Fruit fly (Drosophila melanogaster): ENCODE results near the gene CG6985.

CG6985 gene

DNA sequence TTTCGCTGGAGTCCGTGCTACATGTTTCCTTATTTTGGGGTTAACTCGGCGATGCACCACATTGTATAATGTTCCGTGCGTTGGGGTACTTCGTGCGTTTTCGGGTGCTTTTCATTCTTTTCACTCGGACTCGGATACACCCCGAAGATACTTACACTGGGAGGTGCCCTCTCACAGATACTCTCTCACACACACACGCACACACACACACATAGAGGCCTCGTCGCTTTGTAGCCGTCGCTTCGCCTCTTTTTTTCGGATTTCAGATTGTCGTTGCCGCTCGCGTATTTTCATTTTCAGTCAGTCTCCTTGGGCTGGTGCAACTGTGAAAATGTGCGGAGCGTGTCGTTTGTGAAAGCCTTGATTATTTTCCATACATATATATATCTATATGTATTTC is 40.5 kb downstream of the CG6985 start:
- TF ChIP-seq h (GFP tag; optimal IDR thresholded peaks at IDR 0.05), result peak; percentile 30
- TF ChIP-seq Dif (GFP tag; optimal IDR thresholded peaks at IDR 0.05; ENCODE audit: partially characterized antibody), result peak; percentile 7
- no peak for TF ChIP-seq OdsH (GFP tag; optimal IDR thresholded peaks at IDR 0.05)
- TF ChIP-seq usp (GFP tag; optimal IDR thresholded peaks at IDR 0.05), result no peak
- TF ChIP-seq sage (GFP tag; optimal IDR thresholded peaks at IDR 0.05), result peak; percentile 74
- peak; percentile 29 for TF ChIP-seq br (GFP tag; optimal IDR thresholded peaks at IDR 0.05)
- TF ChIP-seq ey (GFP tag; optimal IDR thresholded peaks at IDR 0.05), result no peak
- TF ChIP-seq N (GFP tag; optimal IDR thresholded peaks at IDR 0.05), result no peak
- no peak for TF ChIP-seq woc (GFP tag; optimal IDR thresholded peaks at IDR 0.05)
- TF ChIP-seq Sp1 (GFP tag; optimal IDR thresholded peaks at IDR 0.05), result peak; percentile 46
- no peak for TF ChIP-seq lola (GFP tag; optimal IDR thresholded peaks at IDR 0.05)
- no peak for TF ChIP-seq dl (GFP tag; optimal IDR thresholded peaks at IDR 0.05; ENCODE audit: insufficient read depth in 1 of 2, partially characterized antibody in 2 of 2)
- TF ChIP-seq Abd-B (GFP tag; optimal IDR thresholded peaks at IDR 0.05), result no peak
- no peak for TF ChIP-seq fru (GFP tag; optimal IDR thresholded peaks at IDR 0.05)
- TF ChIP-seq Jra (GFP tag; optimal IDR thresholded peaks at IDR 0.05), result no peak
- TF ChIP-seq GATAd (GFP tag; optimal IDR thresholded peaks at IDR 0.05), result no peak
- no peak for TF ChIP-seq tai (GFP tag; optimal IDR thresholded peaks at IDR 0.05)
- TF ChIP-seq pan (optimal IDR thresholded peaks at IDR 0.05), result no peak
- TF ChIP-seq rgr (GFP tag; optimal IDR thresholded peaks at IDR 0.05), result peak; percentile 49
- TF ChIP-seq jim (GFP tag; optimal IDR thresholded peaks at IDR 0.05), result no peak
- TF ChIP-seq Hnf4 (GFP tag; optimal IDR thresholded peaks at IDR 0.05), result no peak
- TF ChIP-seq Dfd (GFP tag; optimal IDR thresholded peaks at IDR 0.05), result no peak
- TF ChIP-seq CG32264 (GFP tag; optimal IDR thresholded peaks at IDR 0.05), result no peak
- no peak for TF ChIP-seq sv (GFP tag; optimal IDR thresholded peaks at IDR 0.05)
- no peak for TF ChIP-seq Mio (GFP tag; optimal IDR thresholded peaks at IDR 0.05)
- peak; percentile 67 for TF ChIP-seq Hr83 (GFP tag; optimal IDR thresholded peaks at IDR 0.05; ENCODE audit: poor library complexity, severe bottlenecking)
- TF ChIP-seq CrebA (GFP tag; optimal IDR thresholded peaks at IDR 0.05; ENCODE audit: borderline replicate concordance), result peak; percentile 63
- no peak for TF ChIP-seq Vsx2 (GFP tag; optimal IDR thresholded peaks at IDR 0.05; ENCODE audit: partially characterized antibody)
- no peak for TF ChIP-seq dsf (GFP tag; optimal IDR thresholded peaks at IDR 0.05; ENCODE audit: borderline replicate concordance)
- TF ChIP-seq Myc (optimal IDR thresholded peaks at IDR 0.05), result no peak
- peak; percentile 50 for TF ChIP-seq Rel (GFP tag; optimal IDR thresholded peaks at IDR 0.05)
- TF ChIP-seq Rel (tag; optimal IDR thresholded peaks at IDR 0.05), result peak; percentile 9
- TF ChIP-seq Hr78 (GFP tag; optimal IDR thresholded peaks at IDR 0.05), result no peak
- no peak for TF ChIP-seq HLH106 (tag; optimal IDR thresholded peaks at IDR 0.05)
- no peak for TF ChIP-seq brk (GFP tag; optimal IDR thresholded peaks at IDR 0.05)
- no peak for TF ChIP-seq CG9705 (GFP tag; optimal IDR thresholded peaks at IDR 0.05)
- TF ChIP-seq psq (GFP tag; optimal IDR thresholded peaks at IDR 0.05), result no peak
- TF ChIP-seq dmrt93B (GFP tag; optimal IDR thresholded peaks at IDR 0.05), result no peak
- TF ChIP-seq foxo (GFP tag; optimal IDR thresholded peaks at IDR 0.05), result peak in 1 of 2 experiments; percentile 39

DNA sequence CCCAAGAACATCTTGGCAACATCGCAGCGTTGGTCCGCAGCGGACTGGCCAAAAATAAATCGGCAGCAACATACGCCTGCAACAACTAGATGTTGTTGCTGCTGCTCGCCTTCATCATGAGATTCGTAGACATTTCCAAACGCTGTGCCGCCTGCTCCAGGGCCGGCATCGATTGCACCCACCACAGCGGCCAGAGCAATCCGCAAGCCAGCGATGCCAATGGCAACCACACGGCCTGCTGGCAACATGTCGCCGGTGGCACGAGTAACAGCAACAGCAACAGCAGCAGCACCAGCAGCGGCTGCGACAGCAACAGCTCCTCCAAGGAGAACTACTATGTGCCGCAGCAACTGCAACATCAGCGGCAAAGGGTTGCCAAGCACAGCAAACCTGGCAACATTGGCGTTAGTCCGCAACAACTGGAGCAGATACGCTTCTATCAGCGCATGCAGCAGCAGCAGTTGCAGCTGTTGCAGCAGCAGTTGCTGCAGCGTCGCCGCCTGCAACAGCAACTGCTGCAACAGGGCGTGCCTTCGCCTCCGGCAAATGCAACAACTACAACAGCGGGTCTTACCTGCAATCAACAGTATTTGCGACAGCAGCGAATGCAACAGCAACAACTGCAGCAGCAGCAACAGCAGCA is 43.8 kb downstream of the CG6985 start:
- TF ChIP-seq sv (GFP tag; optimal IDR thresholded peaks at IDR 0.05), result no peak
- TF ChIP-seq N (GFP tag; optimal IDR thresholded peaks at IDR 0.05), result no peak
- TF ChIP-seq Dfd (GFP tag; optimal IDR thresholded peaks at IDR 0.05), result peak; percentile 20
- TF ChIP-seq Rel (GFP tag; optimal IDR thresholded peaks at IDR 0.05), result no peak
- no peak for TF ChIP-seq Rel (tag; optimal IDR thresholded peaks at IDR 0.05)

DNA sequence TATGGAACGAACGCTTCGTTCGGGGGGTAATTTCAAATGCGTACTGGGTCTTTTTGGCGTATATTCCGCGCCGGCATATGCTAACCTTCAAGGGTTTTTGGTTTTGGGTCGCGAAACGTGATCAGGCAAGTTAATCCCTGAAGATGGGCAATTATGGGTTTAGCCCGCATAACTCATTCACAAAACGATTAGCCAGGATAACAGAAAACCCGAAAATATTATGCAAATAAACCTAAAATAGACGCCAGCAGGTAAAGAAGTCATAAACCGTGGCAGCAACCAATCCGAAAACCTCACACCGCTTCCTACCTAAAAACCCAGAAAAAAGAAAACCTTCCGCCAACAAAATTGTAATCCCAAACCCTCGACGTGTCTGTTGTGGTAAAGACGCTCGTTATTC is 48.2 kb downstream of the CG6985 start:
- no peak for TF ChIP-seq Rel (GFP tag; optimal IDR thresholded peaks at IDR 0.05)
- TF ChIP-seq Rel (tag; optimal IDR thresholded peaks at IDR 0.05), result no peak
- no peak for TF ChIP-seq N (GFP tag; optimal IDR thresholded peaks at IDR 0.05)
- no peak for TF ChIP-seq CG9705 (GFP tag; optimal IDR thresholded peaks at IDR 0.05)
- no peak for TF ChIP-seq tai (GFP tag; optimal IDR thresholded peaks at IDR 0.05)
- no peak for TF ChIP-seq rgr (GFP tag; optimal IDR thresholded peaks at IDR 0.05)
- no peak for TF ChIP-seq usp (GFP tag; optimal IDR thresholded peaks at IDR 0.05)
- no peak for TF ChIP-seq Mio (GFP tag; optimal IDR thresholded peaks at IDR 0.05)
- TF ChIP-seq Sp1 (GFP tag; optimal IDR thresholded peaks at IDR 0.05), result no peak
- TF ChIP-seq pan (optimal IDR thresholded peaks at IDR 0.05), result no peak
- no peak for TF ChIP-seq woc (GFP tag; optimal IDR thresholded peaks at IDR 0.05)
- no peak for TF ChIP-seq foxo (GFP tag; optimal IDR thresholded peaks at IDR 0.05)
- no peak for TF ChIP-seq HLH106 (tag; optimal IDR thresholded peaks at IDR 0.05)
